Worm (Caenorhabditis elegans): ENCODE data around the gene Y50D4A.6.

The Y50D4A.6 gene

ce11 chrV:1195995-1196394 lies 3.1 kb downstream of the Y50D4A.6 start, which contains the start of the genes wrb-1 and Y50D4A.4 (continued):
- no peak for TF ChIP-seq ztf-3 (GFP tag; optimal IDR thresholded peaks at IDR 0.05)
- TF ChIP-seq xnd-1 (tag; optimal IDR thresholded peaks at IDR 0.05), result no peak
- no peak for TF ChIP-seq D2030.7 (GFP tag; IDR thresholded peaks at IDR 0.05)
- no peak for TF ChIP-seq Y56A3A.18 (GFP tag; IDR thresholded peaks at IDR 0.05)
- peak; percentile 94 for TF ChIP-seq attf-3 (GFP tag; conservative IDR thresholded peaks at IDR 0.05)
- TF ChIP-seq lin-26 (GFP tag; IDR thresholded peaks at IDR 0.05), result no peak
- no peak for TF ChIP-seq hmg-20 (GFP tag; IDR thresholded peaks at IDR 0.05)
- TF ChIP-seq ceh-100 (GFP tag; IDR thresholded peaks at IDR 0.05), result peak; percentile 74
- peak; percentile 40 for TF ChIP-seq dpl-1 (GFP tag; optimal IDR thresholded peaks at IDR 0.05)
- TF ChIP-seq snpc-1.1 (tag; optimal IDR thresholded peaks at IDR 0.05; ENCODE audit: insufficient read depth), result no peak
- no peak for TF ChIP-seq unc-130 (GFP tag; optimal IDR thresholded peaks at IDR 0.05)
- no peak for TF ChIP-seq snpc-4 (GFP tag; optimal IDR thresholded peaks at IDR 0.05)
- peak in 1 of 4 experiments; percentile 64 for TF ChIP-seq snpc-4 (tag; optimal IDR thresholded peaks at IDR 0.05)
- TF ChIP-seq madf-6 (GFP tag; IDR thresholded peaks at IDR 0.05), result peak; percentile 34; the same call in 1 of the 2 replicates

DNA sequence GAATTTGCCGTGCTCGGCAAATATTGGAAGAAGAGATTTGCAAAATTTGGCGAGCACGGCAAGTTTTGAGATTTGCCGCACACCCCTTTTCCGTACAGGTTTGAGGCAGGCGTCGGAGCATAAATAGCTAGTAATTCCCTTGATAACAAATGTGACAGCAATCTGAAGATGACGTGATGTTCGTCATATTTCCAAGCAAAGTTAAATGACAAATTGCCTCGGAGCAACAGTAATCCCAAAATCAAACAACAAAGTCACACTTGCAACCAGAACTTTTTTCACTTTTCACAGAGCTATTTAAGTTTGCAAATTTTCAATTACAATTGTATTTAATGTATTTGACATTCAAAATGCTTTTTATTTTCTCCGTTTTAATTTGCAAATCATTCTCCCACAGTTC lies 19.8 kb downstream of the Y50D4A.6 start, which contains the start of gene F25A2.1:
TSS of gene F25A2.1 (plus strand) at position 301 of the 400 bp plus-strand sequence.
- TF ChIP-seq akir-1 (GFP tag; optimal IDR thresholded peaks at IDR 0.05), result no peak
- TF ChIP-seq ceh-91 (GFP tag; IDR thresholded peaks at IDR 0.05), result no peak
- TF ChIP-seq let-526 (GFP tag; IDR thresholded peaks at IDR 0.05), result no peak
- 0 out of 2 replicates have a peak, but pooled peaks have one; percentile 32 for TF ChIP-seq Y53G8AR.9 (GFP tag; conservative IDR thresholded peaks at IDR 0.05)
- TF ChIP-seq ztf-3 (GFP tag; optimal IDR thresholded peaks at IDR 0.05), result no peak
- peak; percentile 28 for TF ChIP-seq ets-4 (GFP tag; optimal IDR thresholded peaks at IDR 0.05)
- no peak for TF ChIP-seq zfh-2 (GFP tag; conservative IDR thresholded peaks at IDR 0.05)
- TF ChIP-seq nhr-80 (tag; optimal IDR thresholded peaks at IDR 0.05), result peak; percentile 14
- TF ChIP-seq F55B11.4 (tag; optimal IDR thresholded peaks at IDR 0.05; ENCODE audit: borderline replicate concordance, insufficient read depth), result no peak
- TF ChIP-seq pha-4 (tag; optimal IDR thresholded peaks at IDR 0.05), result no peak
- no peak for TF ChIP-seq K12H6.12 (tag; optimal IDR thresholded peaks at IDR 0.05)
- TF ChIP-seq atf-7 (tag; optimal IDR thresholded peaks at IDR 0.05), result no peak
- TF ChIP-seq nhr-179 (tag; optimal IDR thresholded peaks at IDR 0.05), result no peak
- TF ChIP-seq mel-28 (tag; optimal IDR thresholded peaks at IDR 0.05; ENCODE audit: borderline replicate concordance), result no peak
- no peak for TF ChIP-seq ceh-58 (GFP tag; IDR thresholded peaks at IDR 0.05)
- TF ChIP-seq ceh-79 (tag; optimal IDR thresholded peaks at IDR 0.05), result no peak
- TF ChIP-seq hmg-1.2 (GFP tag; IDR thresholded peaks at IDR 0.05), result no peak
- TF ChIP-seq F57A8.1 (GFP tag; optimal IDR thresholded peaks at IDR 0.05), result no peak
- no peak for TF ChIP-seq attf-5 (GFP tag; optimal IDR thresholded peaks at IDR 0.05)
- no peak for TF ChIP-seq nhr-27 (tag; optimal IDR thresholded peaks at IDR 0.05)
- no peak for TF ChIP-seq ekl-4 (GFP tag; IDR thresholded peaks at IDR 0.05)
- TF ChIP-seq mes-4 (tag; optimal IDR thresholded peaks at IDR 0.05), result no peak

DNA sequence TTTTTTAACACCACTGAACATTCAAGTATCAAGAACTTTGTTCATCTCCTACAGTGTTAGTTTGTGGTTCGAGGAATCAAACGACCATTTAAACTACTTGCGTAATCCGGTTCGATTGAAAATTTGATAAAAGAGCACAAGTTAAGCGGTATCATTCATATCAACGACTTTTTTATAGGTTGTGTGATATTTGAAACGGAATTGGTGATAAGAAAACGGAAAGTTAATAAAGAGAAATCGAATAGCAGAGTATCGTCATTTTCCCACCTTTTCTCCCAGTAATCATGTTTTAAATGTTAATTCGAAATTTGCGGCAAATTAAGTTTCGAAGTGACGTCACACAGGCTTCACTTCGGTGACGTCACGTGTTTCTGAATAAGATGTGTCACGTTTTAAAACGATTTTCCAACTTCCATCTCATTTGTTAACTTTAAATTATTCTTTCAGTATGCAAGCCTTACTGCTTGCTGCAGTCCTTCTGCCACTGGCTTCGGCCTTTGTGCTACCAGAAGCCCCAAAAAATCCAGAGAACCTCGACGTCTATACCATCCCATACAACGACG lies 22.7 kb downstream of the Y50D4A.6 start, which contains the start of gene T21H3.1:
TSS of gene T21H3.1 (plus strand) at position 448 of the 563 bp plus-strand sequence.
- TF ChIP-seq nhr-80 (tag; optimal IDR thresholded peaks at IDR 0.05), result peak; percentile 75
- no peak for TF ChIP-seq tbx-9 (tag; optimal IDR thresholded peaks at IDR 0.05; ENCODE audit: borderline replicate concordance)
- TF ChIP-seq atf-7 (tag; optimal IDR thresholded peaks at IDR 0.05), result peak; percentile 89
- 0 out of 2 replicates have a peak, but pooled peaks have one; percentile 5 for TF ChIP-seq ztf-25 (GFP tag; IDR thresholded peaks at IDR 0.05)
- peak; percentile 56 for TF ChIP-seq ets-4 (GFP tag; optimal IDR thresholded peaks at IDR 0.05)

Measured in whole organism, young adult.